Worm (Caenorhabditis elegans) whole organism, young adult: ENCODE data around the gene ZK180.7.

Experiments
- B0035.1 ChIP-seq: sonication (generic microtip); optimal IDR thresholded peaks from 2 replicates; lab custom pipeline; 2016; ENCODE audit warnings: missing genetic modification characterization, mild to moderate bottlenecking, missing compliant biosample characterization, missing genotype, missing genetic modification reagents
- B0336.3 ChIP-seq: fragments of 200-800 bp; sonication (Bioruptor generic); IDR thresholded peaks from 2 replicates; pipeline ENCODE4 v1.3.6; 2022; ENCODE audit warnings: missing genetic modification characterization, missing compliant biosample characterization
- C17E4.6 ChIP-seq: fragments of 200-800 bp; sonication (Bioruptor generic); IDR thresholded peaks from 2 replicates; pipeline ENCODE4 v1.3.6; 2022; ENCODE audit warnings: missing genetic modification reagents, missing genetic modification characterization, missing compliant biosample characterization
- D2030.7 ChIP-seq: fragments of 200-800 bp; sonication (Bioruptor generic); IDR thresholded peaks from 2 replicates; pipeline ENCODE4 v1.3.6; 2022; ENCODE audit warnings: missing genetic modification reagents, missing genetic modification characterization, missing compliant biosample characterization
- F52B5.7 ChIP-seq: sonication (generic microtip); optimal IDR thresholded peaks from 2 replicates; lab custom pipeline; 2016; ENCODE audit warnings: mild to moderate bottlenecking, missing genetic modification characterization, missing compliant biosample characterization
- K11D2.4 ChIP-seq: fragments of 200-800 bp; sonication (Bioruptor generic); IDR thresholded peaks from 2 replicates; pipeline ENCODE4 v1.3.6; 2022; ENCODE audit warnings: missing genetic modification reagents, missing genetic modification characterization, missing compliant biosample characterization
- K12H6.12 ChIP-seq: fragments of 200-800 bp; sonication (Bioruptor generic); optimal IDR thresholded peaks from 2 replicates; lab custom pipeline; 2018; ENCODE audit warnings: mild to moderate bottlenecking, missing genetic modification characterization, missing compliant biosample characterization
- T07F8.4 ChIP-seq: sonication (generic microtip); optimal IDR thresholded peaks from 2 replicates; lab custom pipeline; 2016; ENCODE audit warnings: mild to moderate bottlenecking, missing genetic modification characterization, moderate library complexity, missing compliant biosample characterization
- Y53G8AR.9 ChIP-seq: fragments of 200-800 bp; sonication (Bioruptor generic); conservative IDR thresholded peaks from 2 replicates; pipeline ENCODE4 v1.3.6; 2022; ENCODE audit warnings: missing genetic modification reagents, missing genetic modification characterization, missing compliant biosample characterization
- Y67H2A.10 ChIP-seq: fragments of 200-800 bp; sonication (Bioruptor generic); conservative IDR thresholded peaks from 2 replicates; pipeline ENCODE4 v1.3.6; 2022; ENCODE audit warnings: missing genetic modification reagents, missing genetic modification characterization, missing compliant biosample characterization
- Y95B8A.8 ChIP-seq: fragments of 200-800 bp; sonication (Bioruptor generic); IDR thresholded peaks from 2 replicates; pipeline ENCODE4 v1.3.6; 2022; ENCODE audit warnings: missing genetic modification reagents, missing genetic modification characterization, missing compliant biosample characterization
- akir-1 ChIP-seq: fragments of 200-800 bp; sonication (Bioruptor generic); optimal IDR thresholded peaks from 2 replicates; lab custom pipeline; 2018; ENCODE audit warnings: mild to moderate bottlenecking, missing genetic modification characterization, moderate library complexity, missing compliant biosample characterization
- atf-7 ChIP-seq: sonication (generic microtip); optimal IDR thresholded peaks from 2 replicates; lab custom pipeline; 2017; ENCODE audit warnings: mild to moderate bottlenecking, missing genetic modification characterization, missing compliant biosample characterization
- attf-3 ChIP-seq: fragments of 200-800 bp; sonication (Bioruptor generic); conservative IDR thresholded peaks from 2 replicates; pipeline ENCODE4 v1.3.6; 2022; ENCODE audit warnings: missing genetic modification reagents, missing genetic modification characterization, missing compliant biosample characterization
- attf-5 ChIP-seq: fragments of 200-800 bp; sonication (Bioruptor generic); optimal IDR thresholded peaks from 2 replicates; lab custom pipeline; 2018; ENCODE audit warnings: mild to moderate bottlenecking, missing genetic modification characterization, missing compliant biosample characterization
- cebp-2 ChIP-seq: fragments of 200-800 bp; sonication (Bioruptor generic); IDR thresholded peaks from 2 replicates; pipeline ENCODE4 v1.3.6; 2022; ENCODE audit warnings: missing genetic modification characterization, missing compliant biosample characterization
- ceh-27 ChIP-seq: fragments of 200-800 bp; sonication (Bioruptor generic); optimal IDR thresholded peaks from 2 replicates; lab custom pipeline; 2018; ENCODE audit warnings: mild to moderate bottlenecking, missing genetic modification characterization, moderate library complexity, missing compliant biosample characterization
- ceh-40 ChIP-seq: fragments of 200-800 bp; sonication (Bioruptor generic); IDR thresholded peaks from 2 replicates; pipeline ENCODE4 v1.3.6; 2022; ENCODE audit warnings: missing genetic modification characterization, missing compliant biosample characterization
- ceh-58 ChIP-seq: fragments of 200-800 bp; sonication (Bioruptor generic); IDR thresholded peaks from 2 replicates; pipeline ENCODE4 v1.3.6; 2022; ENCODE audit warnings: missing genetic modification characterization, missing compliant biosample characterization
- ceh-79 ChIP-seq: sonication (generic microtip); optimal IDR thresholded peaks from 2 replicates; lab custom pipeline; 2017; ENCODE audit warnings: mild to moderate bottlenecking, missing genetic modification characterization, missing compliant biosample characterization
- dox-1 ChIP-seq: fragments of 200-800 bp; sonication (Bioruptor generic); IDR thresholded peaks from 2 replicates; pipeline ENCODE4 v1.3.6; 2022; ENCODE audit warnings: missing genetic modification reagents, missing genetic modification characterization, missing compliant biosample characterization
- egl-18 ChIP-seq: fragments of 200-800 bp; sonication (Bioruptor generic); IDR thresholded peaks from 2 replicates; pipeline ENCODE4 v1.3.6; 2022; ENCODE audit warnings: missing genetic modification reagents, missing genetic modification characterization, missing compliant biosample characterization
- egrh-3 ChIP-seq: fragments of 200-800 bp; sonication (Bioruptor generic); IDR thresholded peaks from 2 replicates; pipeline ENCODE4 v1.3.6; 2022; ENCODE audit warnings: missing genetic modification reagents, missing genetic modification characterization, missing compliant biosample characterization
- gei-17 ChIP-seq: fragments of 200-800 bp; sonication (Bioruptor generic); optimal IDR thresholded peaks from 2 replicates; lab custom pipeline; 2018; ENCODE audit warnings: mild to moderate bottlenecking, missing genetic modification characterization, missing compliant biosample characterization
- hlh-26 ChIP-seq: fragments of 200-800 bp; sonication (Bioruptor generic); conservative IDR thresholded peaks from 2 replicates; pipeline ENCODE4 v1.3.6; 2022; ENCODE audit warnings: missing genetic modification reagents, missing genetic modification characterization, missing compliant biosample characterization
- hsf-1 ChIP-seq: fragments of 200-800 bp; sonication (Bioruptor generic); IDR thresholded peaks from 2 replicates; pipeline ENCODE4 v1.3.6; 2022; ENCODE audit warnings: missing genetic modification reagents, missing genetic modification characterization, missing compliant biosample characterization
- lin-54 ChIP-seq: fragments of 200-800 bp; sonication (Bioruptor generic); optimal IDR thresholded peaks from 2 replicates; lab custom pipeline; 2018; ENCODE audit warnings: mild to moderate bottlenecking, missing genetic modification characterization, missing compliant biosample characterization
- lir-1 ChIP-seq: fragments of 200-800 bp; sonication (Bioruptor generic); conservative IDR thresholded peaks from 2 replicates; pipeline ENCODE4 v1.3.6; 2022; ENCODE audit warnings: missing genetic modification reagents, missing genetic modification characterization, missing compliant biosample characterization
- lsl-1 ChIP-seq: fragments of 200-800 bp; sonication (Bioruptor generic); optimal IDR thresholded peaks from 2 replicates; lab custom pipeline; 2018; ENCODE audit warnings: mild to moderate bottlenecking, missing genetic modification characterization, moderate library complexity, missing compliant biosample characterization
- madf-10 ChIP-seq: sonication (generic microtip); optimal IDR thresholded peaks from 2 replicates; lab custom pipeline; 2016; ENCODE audit warnings: mild to moderate bottlenecking, missing genetic modification characterization, missing compliant biosample characterization
- madf-6 ChIP-seq: fragments of 200-800 bp; sonication (Bioruptor generic); IDR thresholded peaks from 2 replicates; pipeline ENCODE4 v1.3.6; 2022; ENCODE audit warnings: missing genetic modification reagents, missing genetic modification characterization, missing compliant biosample characterization
- mcd-1 ChIP-seq: fragments of 200-800 bp; sonication (Bioruptor generic); IDR thresholded peaks from 2 replicates; pipeline ENCODE4 v1.3.6; 2022; ENCODE audit warnings: missing genetic modification reagents, missing genetic modification characterization, missing compliant biosample characterization
- nfyb-1 ChIP-seq: fragments of 200-800 bp; sonication (Bioruptor generic); IDR thresholded peaks from 2 replicates; pipeline ENCODE4 v1.3.6; 2022; ENCODE audit warnings: missing genetic modification reagents, missing genetic modification characterization, missing compliant biosample characterization
- nhr-120 ChIP-seq: fragments of 200-800 bp; sonication (Bioruptor generic); IDR thresholded peaks from 2 replicates; pipeline ENCODE4 v1.3.6; 2022; ENCODE audit warnings: missing genetic modification characterization, missing compliant biosample characterization
- nhr-90 ChIP-seq: sonication (generic microtip); optimal IDR thresholded peaks from 2 replicates; lab custom pipeline; 2016; ENCODE audit warnings: missing genotype, mild to moderate bottlenecking, missing genetic modification characterization, missing compliant biosample characterization
- pha-4 ChIP-seq: fragments of 150-350 bp; sonication (generic microtip); optimal IDR thresholded peaks from 2 replicates; lab custom pipeline; 2014; ENCODE audit warnings: missing biosample characterization, missing genetic modification reagents, missing genetic modification characterization
- repo-1 ChIP-seq: sonication (generic microtip); optimal IDR thresholded peaks from 2 replicates; lab custom pipeline; 2017; ENCODE audit warnings: mild to moderate bottlenecking, missing genetic modification characterization, missing compliant biosample characterization
- rpc-1 ChIP-seq, 2 experiments: fragments of 150-350 bp in 1 of 2; sonication (generic microtip) in 1 of 2; optimal IDR thresholded peaks; 2 replicates each; lab custom pipeline; 2014 to 2018; ENCODE audit warnings: missing biosample characterization in 1 of 2, missing genetic modification characterization in 1 of 2, missing genetic modification reagents in 1 of 2, missing genotype in 1 of 2
- sea-2 ChIP-seq: fragments of 200-800 bp; sonication (Bioruptor generic); IDR thresholded peaks from 2 replicates; pipeline ENCODE4 v1.3.6; 2022; ENCODE audit warnings: missing genetic modification characterization, missing compliant biosample characterization
- snpc-1.3 ChIP-seq: sonication (generic microtip); optimal IDR thresholded peaks from 2 replicates; lab custom pipeline; 2017; ENCODE audit warnings: missing genetic modification characterization, mild to moderate bottlenecking, missing compliant biosample characterization, antibody characterized with exemption, moderate library complexity, missing genotype, missing genetic modification reagents; ENCODE audit not compliant: insufficient read depth
- somi-1 ChIP-seq: fragments of 200-800 bp; sonication (Bioruptor generic); optimal IDR thresholded peaks from 2 replicates; lab custom pipeline; 2018; ENCODE audit warnings: mild to moderate bottlenecking, missing genetic modification characterization, missing compliant biosample characterization
- unc-62 ChIP-seq: fragments of 150-350 bp; optimal IDR thresholded peaks from 2 replicates; lab custom pipeline; 2014; ENCODE audit warnings: missing biosample characterization, missing genetic modification reagents, missing genetic modification characterization
- zfh-2 ChIP-seq: fragments of 200-800 bp; sonication (Bioruptor generic); conservative IDR thresholded peaks from 2 replicates; pipeline ENCODE4 v1.3.6; 2022; ENCODE audit warnings: missing genetic modification reagents, missing genetic modification characterization, missing compliant biosample characterization
- zim-3 ChIP-seq: sonication (generic microtip); optimal IDR thresholded peaks from 2 replicates; lab custom pipeline; 2017; ENCODE audit warnings: mild to moderate bottlenecking, missing genetic modification characterization, moderate library complexity, missing compliant biosample characterization

ZK180.7 gene

ce11 chrIV:4469055-4469454 is 21.3 kb upstream of the ZK180.7 start:
- 0 out of 2 replicates have a peak, but pooled peaks have one; percentile 7 for TF ChIP-seq Y53G8AR.9
- TF ChIP-seq unc-62: no peak
- TF ChIP-seq zfh-2: peak; percentile 38; the same call in 1 of the 2 replicates
- peak; percentile 9 for TF ChIP-seq akir-1
- TF ChIP-seq cebp-2 (GFP tag; lab: Robert Waterston, UW): 0 out of 2 replicates have a peak, but pooled peaks have one; percentile 22
- TF ChIP-seq hsf-1: peak; percentile 29; the same call in 1 of the 2 replicates
- no peak for TF ChIP-seq F52B5.7 (tag; lab: Kevin White, UChicago)

ce11 chrIV:4469770-4470709 is 20.3 kb upstream of the ZK180.7 start:
- TF ChIP-seq Y67H2A.10 (GFP tag; lab: Robert Waterston, UW) (0 out of 2 replicates have a peak, but pooled peaks have one; percentile 37), B0336.3 (GFP tag; lab: Robert Waterston, UW) (peak; percentile 74), T07F8.4 (tag; lab: Kevin White, UChicago) (no peak), lir-1 (GFP tag; lab: Robert Waterston, UW) (peak; percentile 42; the same call in 1 of the 2 replicates), atf-7 (tag; lab: Kevin White, UChicago) (peak; percentile 18), nhr-120 (GFP tag; lab: Robert Waterston, UW) (no peak), ceh-58 (GFP tag; lab: Robert Waterston, UW) (no peak), K12H6.12 (peak; percentile 94), zim-3 (tag; lab: Kevin White, UChicago) (no peak), repo-1 (tag; lab: Kevin White, UChicago) (peak; percentile 4), cebp-2 (GFP tag; lab: Robert Waterston, UW) (no peak), pha-4 (tag; lab: Kevin White, UChicago) (no peak), attf-3 (GFP tag; lab: Robert Waterston, UW) (0 out of 2 replicates have a peak, but pooled peaks have one; percentile 10), somi-1 (GFP tag; lab: Kevin White, UChicago) (peak; percentile 82), madf-6 (GFP tag; lab: Robert Waterston, UW) (peak; percentile 47; the same call in 1 of the 2 replicates), mcd-1 (peak; percentile 64), lsl-1 (GFP tag; lab: Kevin White, UChicago) (peak; percentile 22), lin-54 (GFP tag; lab: Kevin White, UChicago) (peak; percentile 36), ceh-40 (GFP tag; lab: Robert Waterston, UW) (0 out of 2 replicates have a peak, but pooled peaks have one; percentile 43), nfyb-1 (GFP tag; lab: Robert Waterston, UW) (peak; percentile 76; the same call in 1 of the 2 replicates), madf-10 (tag; lab: Kevin White, UChicago) (no peak), snpc-1.3 (tag; lab: Kevin White, UChicago) (no peak), sea-2 (peak; percentile 68; the same call in 1 of the 2 replicates), B0035.1 (tag; lab: Kevin White, UChicago) (no peak), K11D2.4 (peak; percentile 75), dox-1 (GFP tag; lab: Robert Waterston, UW) (peak; percentile 55), hlh-26 (GFP tag; lab: Robert Waterston, UW) (0 out of 2 replicates have a peak, but pooled peaks have one; percentile 39), rpc-1 (optimal IDR thresholded peaks at IDR 0.05; lab: Kevin White, UChicago) (no peak), rpc-1 (tag; optimal IDR thresholded peaks at IDR 0.05; lab: Kevin White, UChicago) (no peak), attf-5 (GFP tag; lab: Kevin White, UChicago) (peak; percentile 24), Y95B8A.8 (GFP tag; lab: Robert Waterston, UW) (no peak), ceh-27 (GFP tag; lab: Kevin White, UChicago) (peak; percentile 79), akir-1 (peak; percentile 7), egrh-3 (GFP tag; lab: Robert Waterston, UW) (peak; percentile 28; the same call in 1 of the 2 replicates), egl-18 (GFP tag; lab: Robert Waterston, UW) (0 out of 2 replicates have a peak, but pooled peaks have one; percentile 3), zfh-2 (peak; percentile 89), C17E4.6 (GFP tag; lab: Robert Waterston, UW) (no peak), ceh-79 (tag; lab: Kevin White, UChicago) (peak; percentile 43), D2030.7 (no peak), gei-17 (GFP tag; lab: Kevin White, UChicago) (peak; percentile 25), nhr-90 (tag; lab: Kevin White, UChicago) (peak; percentile 46)
